Worm (Caenorhabditis elegans) whole organism, L1 larva: Measurements from ENCODE around the gene med-1.

Source experiments
- ama-1 ChIP-seq: fragments of 150-350 bp; optimal IDR thresholded peaks from 2 replicates; lab custom pipeline; 2014
- elt-2 ChIP-seq: sonication (generic microtip); optimal IDR thresholded peaks from 2 replicates; lab custom pipeline; 2016; ENCODE audit warnings: missing genetic modification characterization, mild to moderate bottlenecking, inconsistent platforms, missing compliant biosample characterization, missing genetic modification reagents
- lin-39 ChIP-seq: fragments of 150-350 bp; optimal IDR thresholded peaks from 2 replicates; lab custom pipeline; 2014; ENCODE audit warnings: missing biosample characterization, missing genetic modification reagents, missing genetic modification characterization
- nhr-237 ChIP-seq: fragments of 150-350 bp; optimal IDR thresholded peaks from 2 replicates; lab custom pipeline; 2014; ENCODE audit warnings: missing biosample characterization, missing genetic modification characterization
- skn-1 ChIP-seq: fragments of 150-350 bp; optimal IDR thresholded peaks from 2 replicates; lab custom pipeline; 2014; ENCODE audit warnings: missing biosample characterization, missing genetic modification characterization
- snpc-4 ChIP-seq: fragments of 150-350 bp; optimal IDR thresholded peaks from 2 replicates; lab custom pipeline; 2014; ENCODE audit warnings: missing biosample characterization, missing genetic modification characterization
- unc-98 ChIP-seq: fragments of 200-800 bp; sonication (Bioruptor generic); IDR thresholded peaks from 2 replicates; pipeline ENCODE4 v1.3.6; 2022; ENCODE audit warnings: missing genetic modification characterization, missing compliant biosample characterization

DNA sequence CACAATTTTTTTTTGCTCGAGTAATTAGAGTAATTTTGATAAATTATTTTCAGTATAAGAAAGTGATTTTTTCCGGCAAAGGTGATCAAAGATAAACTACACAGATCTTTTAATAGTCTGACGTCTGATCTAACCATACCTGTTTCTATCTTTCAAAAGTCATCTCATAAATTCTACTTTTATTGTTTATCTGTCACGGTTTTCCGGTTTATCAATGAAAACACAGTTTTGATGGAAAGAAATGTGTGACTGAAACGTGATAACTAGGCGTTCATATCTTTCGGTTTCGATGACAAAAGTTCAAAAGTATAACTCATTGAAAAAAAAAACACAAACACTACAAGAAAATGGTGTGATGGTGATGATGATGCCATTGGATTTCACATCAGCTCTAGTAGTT is 7.8 kb upstream of the med-1 start:
- no peak for TF ChIP-seq elt-2 (tag; lab: Kevin White, UChicago)
- TF ChIP-seq nhr-237 (tag; lab: Kevin White, UChicago), result no peak
- no peak for TF ChIP-seq skn-1 (tag; lab: Kevin White, UChicago)
- TF ChIP-seq ama-1 (lab: Kevin White, UChicago), result no peak
- no peak for TF ChIP-seq snpc-4 (tag; lab: Kevin White, UChicago)
- no peak for TF ChIP-seq unc-98 (GFP tag; lab: Robert Waterston, UW)
- TF ChIP-seq lin-39, result no peak
